Fruit fly (Drosophila melanogaster) whole organism, prepupa: ENCODE data around the gene CG42812.

Source experiments
- Ets21C ChIP-seq: fragments of 200-800 bp; sonication (Bioruptor generic); optimal IDR thresholded peaks from 3 replicates; lab custom pipeline; 2016; ENCODE audit warnings: missing biosample characterization, missing genetic modification characterization
- pdm3 ChIP-seq: fragments of 200-800 bp; sonication (Bioruptor generic); optimal IDR thresholded peaks from 3 replicates; lab custom pipeline; 2016; ENCODE audit warnings: missing biosample characterization, missing genetic modification characterization
- ss ChIP-seq, 2 experiments: fragments of 200-800 bp; sonication (Bioruptor generic); optimal IDR thresholded peaks; 2 replicates in 1 of 2; 3 replicates in 1 of 2; lab custom pipeline; 2017 to 2018; ENCODE audit warnings: mild to moderate bottlenecking in 2 of 2, missing biosample characterization in 2 of 2, missing genetic modification characterization in 2 of 2, moderate library complexity in 1 of 2
- svp ChIP-seq: fragments of 200-800 bp; sonication (Bioruptor generic); peaks from one replicate; lab custom pipeline; 2016; ENCODE audit warnings: missing biosample characterization, missing genetic modification characterization

DNA sequence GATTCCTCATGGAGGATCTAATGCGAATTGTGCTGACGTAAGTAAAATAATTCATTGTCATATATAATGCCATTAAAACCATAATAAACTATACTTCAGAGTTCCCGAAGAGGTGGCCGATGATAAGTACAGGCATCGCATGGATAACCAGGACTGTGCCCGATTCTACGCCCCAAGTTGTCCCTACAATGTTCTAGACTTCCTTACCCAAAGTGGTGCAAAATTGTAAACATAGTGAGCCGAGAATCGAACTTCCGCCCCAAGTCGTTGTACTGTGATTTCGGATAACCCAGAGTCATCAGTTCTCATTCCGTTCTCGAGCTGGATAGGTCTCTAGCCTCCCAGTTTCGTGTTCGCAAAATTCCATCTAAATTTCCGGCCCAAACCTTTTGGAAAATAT lies 5.1 kb downstream of the CG42812 start, which contains the start of gene CG33340:
- TF ChIP-seq Ets21C (GFP tag; lab: Kevin White, UChicago) (no peak), svp (GFP tag; lab: Kevin White, UChicago) (no peak), pdm3 (GFP tag; lab: Kevin White, UChicago) (no peak), ss (GFP tag; optimal IDR thresholded peaks at IDR 0.05; lab: Kevin White, UChicago) (no peak)
